Fruit fly (Drosophila melanogaster) whole organism, embryonic: ENCODE results near the gene CG14102.
A peak's percentile ranks its signal among the peaks of the same experiment; 100 is the strongest.

Source experiments
- Ada2b ChIP-seq: fragments of 200-800 bp; sonication (Bioruptor generic); IDR thresholded peaks from 2 replicates; pipeline ENCODE4 v1.3.6; 2022; ENCODE audit warnings: missing biosample characterization, missing genetic modification characterization
- Atf-2 ChIP-seq: fragments of 200-800 bp; sonication (Bioruptor generic); optimal IDR thresholded peaks from 2 replicates; lab custom pipeline; 2016; ENCODE audit warnings: missing biosample characterization, missing genetic modification characterization
- Bgb ChIP-seq: fragments of 200-800 bp; sonication (Bioruptor generic); IDR thresholded peaks from 2 replicates; pipeline ENCODE4 v1.3.6; 2022; ENCODE audit warnings: missing biosample characterization, missing genetic modification characterization; ENCODE audit not compliant: partially characterized antibody
- CG10209 ChIP-seq: fragments of 200-800 bp; sonication (Bioruptor generic); optimal IDR thresholded peaks from 3 replicates; lab custom pipeline; 2017; ENCODE audit warnings: missing biosample characterization, mild to moderate bottlenecking, missing genetic modification characterization, missing genetic modification reagents
- CG10321 ChIP-seq: fragments of 200-800 bp; sonication (Bioruptor generic); IDR thresholded peaks from 2 replicates; pipeline ENCODE4 v1.3.6; 2022; ENCODE audit warnings: missing biosample characterization, missing genetic modification characterization
- CG11085 ChIP-seq: fragments of 200-800 bp; sonication (Bioruptor generic); IDR thresholded peaks from 2 replicates; pipeline ENCODE4 v1.3.6; 2022; ENCODE audit warnings: missing biosample characterization, missing genetic modification characterization
- CG11560 ChIP-seq: fragments of 200-800 bp; sonication (Bioruptor generic); IDR thresholded peaks from 3 replicates; pipeline ENCODE4 v1.3.6; 2022; ENCODE audit warnings: missing biosample characterization, missing genetic modification characterization
- CG12071 ChIP-seq: fragments of 200-800 bp; sonication (Bioruptor generic); optimal IDR thresholded peaks from 3 replicates; lab custom pipeline; 2018; ENCODE audit warnings: missing biosample characterization, mild to moderate bottlenecking, missing genetic modification characterization
- CG13894 ChIP-seq: fragments of 200-800 bp; sonication (Bioruptor generic); optimal IDR thresholded peaks from 3 replicates; lab custom pipeline; 2018; ENCODE audit warnings: missing biosample characterization, mild to moderate bottlenecking, missing genetic modification characterization, moderate library complexity
- CG15514 ChIP-seq: fragments of 200-800 bp; sonication (Bioruptor generic); optimal IDR thresholded peaks from 3 replicates; lab custom pipeline; 2017; ENCODE audit warnings: missing biosample characterization, missing genetic modification characterization, mild to moderate bottlenecking, moderate library complexity, missing genetic modification reagents
- CG15696 ChIP-seq: fragments of 200-800 bp; sonication (Bioruptor generic); optimal IDR thresholded peaks from 2 replicates; lab custom pipeline; 2019; ENCODE audit warnings: missing biosample characterization, mild to moderate bottlenecking, missing genetic modification characterization, moderate library complexity
- CG17186 ChIP-seq: fragments of 200-800 bp; sonication (Bioruptor generic); optimal IDR thresholded peaks from 3 replicates; lab custom pipeline; 2017; ENCODE audit warnings: missing biosample characterization, missing genetic modification reagents, missing genetic modification characterization
- CG17612 ChIP-seq: fragments of 200-800 bp; sonication (Bioruptor generic); IDR thresholded peaks from 2 replicates; pipeline ENCODE4 v1.3.6; 2022; ENCODE audit warnings: missing biosample characterization, missing genetic modification characterization
- CG1792 ChIP-seq: fragments of 200-800 bp; sonication (Bioruptor generic); optimal IDR thresholded peaks from 2 replicates; lab custom pipeline; 2016; ENCODE audit warnings: missing biosample characterization, missing genetic modification characterization
- CG18011 ChIP-seq: fragments of 200-800 bp; sonication (Bioruptor generic); optimal IDR thresholded peaks from 2 replicates; lab custom pipeline; 2017; ENCODE audit warnings: missing biosample characterization, missing genetic modification characterization, mild to moderate bottlenecking, moderate library complexity, missing genotype
- CG1832 ChIP-seq: fragments of 200-800 bp; sonication (Bioruptor generic); optimal IDR thresholded peaks from 2 replicates; lab custom pipeline; 2017; ENCODE audit warnings: missing biosample characterization, mild to moderate bottlenecking, missing genetic modification characterization, inconsistent platforms
- CG3065 ChIP-seq: fragments of 200-800 bp; sonication (Bioruptor generic); optimal IDR thresholded peaks from 2 replicates; lab custom pipeline; 2016; ENCODE audit warnings: missing biosample characterization, missing genetic modification characterization
- CG4707 ChIP-seq: fragments of 200-800 bp; sonication (Bioruptor generic); optimal IDR thresholded peaks from 2 replicates; lab custom pipeline; 2018; ENCODE audit warnings: missing biosample characterization, mild to moderate bottlenecking, missing genetic modification characterization, moderate library complexity
- CG5245 ChIP-seq: fragments of 200-800 bp; sonication (Bioruptor generic); optimal IDR thresholded peaks from 3 replicates; lab custom pipeline; 2016; ENCODE audit warnings: missing biosample characterization, missing genetic modification characterization
- CG5953 ChIP-seq: fragments of 200-800 bp; sonication (Bioruptor generic); IDR thresholded peaks from 2 replicates; pipeline ENCODE4 v1.3.6; 2022; ENCODE audit warnings: missing biosample characterization, missing genetic modification characterization
- CG6272 ChIP-seq: fragments of 200-800 bp; sonication (Bioruptor generic); IDR thresholded peaks from 2 replicates; pipeline ENCODE4 v1.3.6; 2022; ENCODE audit warnings: missing biosample characterization, missing genetic modification characterization
- CG6683 ChIP-seq: fragments of 200-800 bp; sonication (Bioruptor generic); optimal IDR thresholded peaks from 2 replicates; lab custom pipeline; 2017; ENCODE audit warnings: missing biosample characterization, mild to moderate bottlenecking, missing genetic modification characterization, missing genetic modification reagents
- CG7357 ChIP-seq: fragments of 200-800 bp; sonication (Bioruptor generic); IDR thresholded peaks from 3 replicates; pipeline ENCODE4 v1.3.6; 2022; ENCODE audit warnings: missing biosample characterization, missing genetic modification characterization
- CG7556 ChIP-seq: fragments of 200-800 bp; sonication (Bioruptor generic); optimal IDR thresholded peaks from 2 replicates; lab custom pipeline; 2017; ENCODE audit warnings: missing biosample characterization, mild to moderate bottlenecking, missing genetic modification characterization
- CG7786 ChIP-seq: fragments of 200-800 bp; sonication (Bioruptor generic); optimal IDR thresholded peaks from 2 replicates; lab custom pipeline; 2016; ENCODE audit warnings: missing biosample characterization, missing genetic modification characterization
- Dip2 ChIP-seq: fragments of 200-800 bp; sonication (Bioruptor generic); IDR thresholded peaks from 2 replicates; pipeline ENCODE4 v1.3.6; 2022; ENCODE audit warnings: missing biosample characterization, missing genetic modification characterization
- HHEX ChIP-seq: fragments of 200-800 bp; sonication (Bioruptor generic); optimal IDR thresholded peaks from 3 replicates; lab custom pipeline; 2017; ENCODE audit warnings: missing biosample characterization, mild to moderate bottlenecking, missing genetic modification characterization, missing genetic modification reagents
- Hmr ChIP-seq: fragments of 200-800 bp; sonication (Bioruptor generic); optimal IDR thresholded peaks from 3 replicates; lab custom pipeline; 2017; ENCODE audit warnings: mild to moderate bottlenecking, missing biosample characterization, missing genetic modification reagents, missing genetic modification characterization
- Hr3 ChIP-seq: fragments of 200-800 bp; sonication (Bioruptor generic); optimal IDR thresholded peaks from 3 replicates; lab custom pipeline; 2016; ENCODE audit warnings: missing biosample characterization, missing genetic modification characterization
- Hr39 ChIP-seq: fragments of >200 bp; optimal IDR thresholded peaks from 2 replicates; lab custom pipeline; 2017
- NC2β ChIP-seq: fragments of 200-800 bp; sonication (Bioruptor generic); optimal IDR thresholded peaks from 2 replicates; lab custom pipeline; 2016; ENCODE audit warnings: missing biosample characterization, missing genetic modification characterization
- Nf-YC ChIP-seq: fragments of 200-800 bp; optimal IDR thresholded peaks from 3 replicates; lab custom pipeline; 2019; ENCODE audit warnings: missing biosample characterization, mild to moderate bottlenecking, missing genetic modification characterization, moderate library complexity
- PHDP ChIP-seq: fragments of 200-800 bp; sonication (Bioruptor generic); optimal IDR thresholded peaks from 3 replicates; lab custom pipeline; 2018; ENCODE audit warnings: missing biosample characterization, mild to moderate bottlenecking, missing genetic modification characterization, moderate library complexity
- bcd ChIP-seq: fragments of 200-800 bp; sonication (Bioruptor generic); optimal IDR thresholded peaks from 2 replicates; lab custom pipeline; 2017; ENCODE audit warnings: missing biosample characterization, mild to moderate bottlenecking, missing genetic modification characterization
- btn ChIP-seq: fragments of 200-800 bp; sonication (Bioruptor generic); optimal IDR thresholded peaks from 2 replicates; lab custom pipeline; 2016; ENCODE audit warnings: missing biosample characterization, missing genetic modification characterization
- croc ChIP-seq: fragments of 200-800 bp; sonication (Bioruptor generic); conservative IDR thresholded peaks from 3 replicates; pipeline ENCODE4 v1.3.6; 2022; ENCODE audit warnings: missing biosample characterization, missing genetic modification characterization
- da ChIP-seq: fragments of 200-800 bp; sonication (Bioruptor generic); optimal IDR thresholded peaks from 2 replicates; lab custom pipeline; 2016; ENCODE audit warnings: missing biosample characterization, missing genetic modification characterization
- dm ChIP-seq: fragments of 200-800 bp; sonication (Bioruptor generic); optimal IDR thresholded peaks from 3 replicates; lab custom pipeline; 2016; ENCODE audit warnings: missing biosample characterization, missing genetic modification characterization
- eyg ChIP-seq: fragments of 200-800 bp; sonication (Bioruptor generic); optimal IDR thresholded peaks from 3 replicates; lab custom pipeline; 2016; ENCODE audit warnings: missing biosample characterization, missing genetic modification characterization
- fd102C ChIP-seq: fragments of 200-800 bp; sonication (Bioruptor generic); optimal IDR thresholded peaks from 2 replicates; lab custom pipeline; 2018; ENCODE audit warnings: missing biosample characterization, mild to moderate bottlenecking, missing genetic modification characterization, moderate library complexity
- fd96Cb ChIP-seq: fragments of 200-800 bp; sonication (Bioruptor generic); optimal IDR thresholded peaks from 2 replicates; lab custom pipeline; 2018; ENCODE audit warnings: missing biosample characterization, mild to moderate bottlenecking, missing genetic modification characterization, moderate library complexity
- hbn ChIP-seq: fragments of 200-800 bp; sonication (Bioruptor generic); IDR thresholded peaks from 2 replicates; pipeline ENCODE4 v1.3.6; 2022; ENCODE audit warnings: missing biosample characterization, missing genetic modification characterization; ENCODE audit not compliant: partially characterized antibody
- oc ChIP-seq: fragments of 200-800 bp; sonication (Bioruptor generic); optimal IDR thresholded peaks from 2 replicates; lab custom pipeline; 2018; ENCODE audit warnings: missing biosample characterization, mild to moderate bottlenecking, missing genetic modification characterization, moderate library complexity
- org-1 ChIP-seq: fragments of 200-800 bp; sonication (Bioruptor generic); optimal IDR thresholded peaks from 2 replicates; lab custom pipeline; 2017; ENCODE audit warnings: missing biosample characterization, missing genetic modification characterization
- pfk ChIP-seq: fragments of 200-800 bp; sonication (Bioruptor generic); optimal IDR thresholded peaks from 2 replicates; lab custom pipeline; 2018; ENCODE audit warnings: missing biosample characterization, mild to moderate bottlenecking, missing genetic modification characterization, moderate library complexity
- phol ChIP-seq: fragments of 200-800 bp; sonication (Bioruptor generic); optimal IDR thresholded peaks from 3 replicates; lab custom pipeline; 2018; ENCODE audit warnings: missing biosample characterization, mild to moderate bottlenecking, missing genetic modification characterization, moderate library complexity
- sd ChIP-seq: fragments of 200-800 bp; sonication (Bioruptor generic); optimal IDR thresholded peaks from 3 replicates; lab custom pipeline; 2018; ENCODE audit warnings: missing biosample characterization, mild to moderate bottlenecking, missing genetic modification characterization, moderate library complexity
- slbo ChIP-seq: fragments of 200-800 bp; sonication (Bioruptor generic); IDR thresholded peaks from 2 replicates; pipeline ENCODE4 v1.3.6; 2022; ENCODE audit warnings: missing biosample characterization, missing genetic modification characterization
- vvl ChIP-seq: fragments of 200-800 bp; sonication (Bioruptor generic); IDR thresholded peaks from 2 replicates; pipeline ENCODE4 v1.3.6; 2022; ENCODE audit warnings: missing biosample characterization, missing genetic modification characterization

Gene CG14102

DNA sequence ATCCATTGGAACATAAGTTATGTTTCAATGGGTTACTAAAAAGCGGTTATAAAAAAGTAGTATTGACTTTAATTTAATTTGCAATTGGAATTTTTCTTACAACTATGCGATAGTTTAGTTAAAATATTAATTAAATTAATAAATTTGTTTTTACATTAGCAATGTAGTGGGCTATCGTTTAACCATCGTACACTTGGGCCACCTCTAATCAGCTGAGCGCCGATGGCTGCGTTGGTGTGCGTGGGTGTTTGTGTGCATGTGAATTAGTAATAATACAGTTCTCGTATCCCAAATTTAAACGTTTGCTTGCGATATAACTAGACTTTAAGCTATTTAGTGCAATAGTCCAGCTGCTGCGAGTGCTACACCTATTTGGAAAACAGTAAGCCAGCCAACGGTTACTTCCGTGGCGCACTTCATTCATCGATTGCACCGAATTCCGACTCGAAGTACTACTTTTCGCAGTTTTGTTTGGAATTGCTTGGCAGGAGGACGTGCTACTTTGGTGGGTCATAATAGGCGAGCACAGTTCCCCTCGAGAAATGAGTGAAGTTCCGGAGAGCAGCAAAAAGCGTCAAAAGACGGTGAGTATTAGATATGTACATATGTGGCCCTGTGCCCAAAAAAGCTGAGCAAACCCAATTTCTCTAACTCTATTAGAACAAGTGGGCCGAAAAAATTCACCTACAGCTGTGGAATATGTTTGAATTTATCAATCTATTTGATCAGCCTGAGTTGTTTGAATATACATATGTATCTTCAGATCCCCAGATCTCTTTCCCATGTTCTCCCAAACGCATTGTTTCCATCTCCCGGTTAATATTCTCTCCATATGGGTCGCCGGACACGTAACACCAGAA, 44.2 kb upstream of the CG14102 start, which contains the start of gene Papss (continued):
- TF ChIP-seq Atf-2 (GFP tag; lab: Kevin White, UChicago), result no peak
- peak; percentile 41 for TF ChIP-seq CG4707 (GFP tag; lab: Kevin White, UChicago)
- TF ChIP-seq da (GFP tag; lab: Kevin White, UChicago), result no peak
- no peak for TF ChIP-seq croc (GFP tag; lab: Robert Waterston, UW)
- TF ChIP-seq bcd (GFP tag; lab: Kevin White, UChicago), result no peak
- no peak for TF ChIP-seq CG7357 (GFP tag; lab: Robert Waterston, UW)
- peak; percentile 31 for TF ChIP-seq sd
- peak; percentile 43 for TF ChIP-seq HHEX
- no peak for TF ChIP-seq CG10321
- no peak for TF ChIP-seq CG7786 (GFP tag; lab: Kevin White, UChicago)
- TF ChIP-seq CG11560 (tag; lab: Robert Waterston, UW), result no peak
- no peak for TF ChIP-seq Hr39 (lab: Kevin White, UChicago)
- peak; percentile 68 for TF ChIP-seq Hmr
- peak; percentile 5 for TF ChIP-seq CG15696
- TF ChIP-seq pfk (GFP tag; lab: Kevin White, UChicago), result peak; percentile 50
- TF ChIP-seq CG11085 (GFP tag; lab: Robert Waterston, UW), result no peak
- TF ChIP-seq vvl (GFP tag; lab: Robert Waterston, UW), result peak; percentile 41
- peak; percentile 26 for TF ChIP-seq CG13894 (tag; lab: Kevin White, UChicago)
- TF ChIP-seq dm (GFP tag; lab: Kevin White, UChicago), result no peak
- no peak for TF ChIP-seq Nf-YC (tag; lab: Kevin White, UChicago)
- no peak for TF ChIP-seq oc (tag; lab: Kevin White, UChicago)
- TF ChIP-seq eyg, result peak; percentile 14
- peak; percentile 7 for TF ChIP-seq NC2β (GFP tag; lab: Kevin White, UChicago)
- TF ChIP-seq Dip2, result no peak
- peak; percentile 75 for TF ChIP-seq slbo (GFP tag; lab: Robert Waterston, UW)
- no peak for TF ChIP-seq CG17186 (GFP tag; lab: Kevin White, UChicago)
- peak; percentile 36 for TF ChIP-seq CG7556 (GFP tag; lab: Kevin White, UChicago)
- TF ChIP-seq CG3065 (GFP tag; lab: Kevin White, UChicago), result no peak
- TF ChIP-seq org-1 (GFP tag; lab: Kevin White, UChicago), result peak; percentile 66
- TF ChIP-seq btn (GFP tag; lab: Kevin White, UChicago), result no peak
- TF ChIP-seq CG1832 (GFP tag; lab: Kevin White, UChicago), result no peak
- TF ChIP-seq CG12071 (GFP tag; lab: Kevin White, UChicago), result peak; percentile 49
- TF ChIP-seq Hr3 (GFP tag; lab: Kevin White, UChicago), result no peak
- peak; percentile 87 for TF ChIP-seq hbn (GFP tag; lab: Robert Waterston, UW)
- peak; percentile 71 for TF ChIP-seq CG15514 (GFP tag; lab: Kevin White, UChicago)
- TF ChIP-seq CG18011 (GFP tag; lab: Kevin White, UChicago), result no peak
- TF ChIP-seq CG5953 (GFP tag; lab: Robert Waterston, UW), result no peak
- TF ChIP-seq PHDP (tag; lab: Kevin White, UChicago), result peak; percentile 25
- TF ChIP-seq Ada2b (GFP tag; lab: Robert Waterston, UW), result peak; percentile 11; the same call in 1 of the 2 replicates
- peak; percentile 38 for TF ChIP-seq CG6683 (GFP tag; lab: Kevin White, UChicago)
- TF ChIP-seq CG10209 (GFP tag; lab: Kevin White, UChicago), result peak; percentile 31
- no peak for TF ChIP-seq fd102C (GFP tag; lab: Kevin White, UChicago)
- no peak for TF ChIP-seq CG17612
- TF ChIP-seq Bgb (GFP tag; lab: Robert Waterston, UW), result peak; percentile 82
- TF ChIP-seq CG1792 (GFP tag; lab: Kevin White, UChicago), result no peak
- peak; percentile 5 for TF ChIP-seq fd96Cb (tag; lab: Kevin White, UChicago)
- TF ChIP-seq CG6272 (GFP tag; lab: Robert Waterston, UW), result no peak; the same call in 1 of the 2 replicates
- no peak for TF ChIP-seq CG5245 (GFP tag; lab: Kevin White, UChicago)
- peak; percentile 40 for TF ChIP-seq phol
